Worm (Caenorhabditis elegans) whole organism, late embryonic: ENCODE data around the gene C53B4.2.
A peak's percentile ranks its signal among the peaks of the same experiment; 100 is the strongest.

Experiments used
- C08G9.2 ChIP-seq: sonication (generic microtip); optimal IDR thresholded peaks from 2 replicates; lab custom pipeline; 2016; ENCODE audit warnings: mild to moderate bottlenecking, missing genetic modification characterization, moderate library complexity, missing compliant biosample characterization
- C38D4.7 ChIP-seq: fragments of 200-800 bp; sonication (Bioruptor generic); optimal IDR thresholded peaks from 2 replicates; lab custom pipeline; 2018; ENCODE audit warnings: mild to moderate bottlenecking, missing genetic modification characterization, moderate library complexity, missing compliant biosample characterization
- Y22D7AL.16 ChIP-seq: sonication (generic microtip); optimal IDR thresholded peaks from 2 replicates; lab custom pipeline; 2016; ENCODE audit warnings: missing genetic modification characterization, missing compliant biosample characterization
- ama-1 ChIP-seq: fragments of 150-350 bp; optimal IDR thresholded peaks from 2 replicates; lab custom pipeline; 2014
- ceh-14 ChIP-seq: sonication (generic microtip); optimal IDR thresholded peaks from 2 replicates; lab custom pipeline; 2016; ENCODE audit warnings: missing genotype, missing genetic modification characterization, missing compliant biosample characterization
- ceh-18 ChIP-seq: sonication (generic microtip); optimal IDR thresholded peaks from 2 replicates; lab custom pipeline; 2016; ENCODE audit warnings: missing genetic modification characterization, missing compliant biosample characterization
- ceh-2 ChIP-seq: sonication (generic microtip); optimal IDR thresholded peaks from 2 replicates; lab custom pipeline; 2016; ENCODE audit warnings: missing genotype, missing genetic modification characterization, missing compliant biosample characterization
- ceh-24 ChIP-seq: sonication (generic microtip); optimal IDR thresholded peaks from 2 replicates; lab custom pipeline; 2016; ENCODE audit warnings: mild to moderate bottlenecking, missing genetic modification characterization, missing compliant biosample characterization
- ceh-31 ChIP-seq: sonication (generic microtip); optimal IDR thresholded peaks from 2 replicates; lab custom pipeline; 2016; ENCODE audit warnings: missing genetic modification characterization, missing compliant biosample characterization
- ceh-45 ChIP-seq: fragments of 200-800 bp; sonication (Bioruptor generic); IDR thresholded peaks from 2 replicates; pipeline ENCODE4 v1.3.6; 2022; ENCODE audit warnings: missing genetic modification reagents, missing genetic modification characterization, missing compliant biosample characterization
- elt-2 ChIP-seq: sonication (generic microtip); optimal IDR thresholded peaks from 2 replicates; lab custom pipeline; 2016; ENCODE audit warnings: missing genetic modification reagents, missing genetic modification characterization, missing compliant biosample characterization
- ets-4 ChIP-seq: sonication (generic microtip); optimal IDR thresholded peaks from 2 replicates; lab custom pipeline; 2016; ENCODE audit warnings: missing genetic modification characterization, missing compliant biosample characterization
- fax-1 ChIP-seq: sonication (generic microtip); optimal IDR thresholded peaks from 2 replicates; lab custom pipeline; 2016; ENCODE audit warnings: missing genotype, missing genetic modification characterization, missing compliant biosample characterization
- fkh-6 ChIP-seq: sonication (generic microtip); optimal IDR thresholded peaks from 2 replicates; lab custom pipeline; 2016; ENCODE audit warnings: missing genetic modification characterization, missing compliant biosample characterization
- gmeb-2 ChIP-seq: sonication (generic microtip); optimal IDR thresholded peaks from 2 replicates; lab custom pipeline; 2016; ENCODE audit warnings: missing genetic modification characterization, inconsistent platforms, missing compliant biosample characterization
- hlh-30 ChIP-seq: sonication (generic microtip); optimal IDR thresholded peaks from 2 replicates; lab custom pipeline; 2017; ENCODE audit warnings: antibody characterized with exemption, missing genetic modification characterization, missing compliant biosample characterization; ENCODE audit not compliant: insufficient read depth
- hlh-6 ChIP-seq: sonication (generic microtip); optimal IDR thresholded peaks from 2 replicates; lab custom pipeline; 2016; ENCODE audit warnings: missing genotype, missing genetic modification characterization, missing compliant biosample characterization
- hlh-8 ChIP-seq: sonication (generic microtip); optimal IDR thresholded peaks from 2 replicates; lab custom pipeline; 2016; ENCODE audit warnings: missing genotype, missing genetic modification characterization, missing compliant biosample characterization
- lim-6 ChIP-seq: sonication (generic microtip); optimal IDR thresholded peaks from 2 replicates; lab custom pipeline; 2016; ENCODE audit warnings: missing genetic modification characterization, missing compliant biosample characterization
- lin-11 ChIP-seq: fragments of 200-800 bp; sonication (Bioruptor generic); optimal IDR thresholded peaks from 2 replicates; lab custom pipeline; 2018; ENCODE audit warnings: mild to moderate bottlenecking, missing genetic modification characterization, missing compliant biosample characterization
- mec-3 ChIP-seq: sonication (generic microtip); optimal IDR thresholded peaks from 2 replicates; lab custom pipeline; 2016; ENCODE audit warnings: borderline replicate concordance, missing genetic modification characterization, missing compliant biosample characterization
- nhr-11 ChIP-seq: fragments of 150-350 bp; optimal IDR thresholded peaks from 2 replicates; lab custom pipeline; 2014; ENCODE audit warnings: missing biosample characterization, missing genetic modification characterization
- nhr-232 ChIP-seq: sonication (generic microtip); optimal IDR thresholded peaks from 2 replicates; lab custom pipeline; 2016; ENCODE audit warnings: missing genetic modification characterization, missing compliant biosample characterization
- odd-2 ChIP-seq: sonication (generic microtip); optimal IDR thresholded peaks from 2 replicates; lab custom pipeline; 2017; ENCODE audit warnings: antibody characterized with exemption, mild to moderate bottlenecking, missing genetic modification characterization, missing compliant biosample characterization
- pax-1 ChIP-seq: fragments of 150-350 bp; optimal IDR thresholded peaks from 2 replicates; lab custom pipeline; 2014; ENCODE audit warnings: missing biosample characterization, missing genetic modification characterization
- pha-2 ChIP-seq: sonication (generic microtip); optimal IDR thresholded peaks from 2 replicates; lab custom pipeline; 2017; ENCODE audit warnings: mild to moderate bottlenecking, missing genetic modification characterization, missing compliant biosample characterization
- pha-4 ChIP-seq: fragments of 150-350 bp; optimal IDR thresholded peaks from 2 replicates; lab custom pipeline; 2018; ENCODE audit warnings: missing biosample characterization, missing genetic modification reagents, missing genetic modification characterization
- pqm-1 ChIP-seq: sonication (generic microtip); optimal IDR thresholded peaks from 2 replicates; lab custom pipeline; 2016; ENCODE audit warnings: missing genetic modification characterization, missing compliant biosample characterization
- sox-2 ChIP-seq: fragments of 200-800 bp; sonication (Bioruptor generic); IDR thresholded peaks from 2 replicates; pipeline ENCODE4 v1.3.6; 2022; ENCODE audit warnings: missing genetic modification reagents, missing genetic modification characterization, missing compliant biosample characterization
- tbx-2 ChIP-seq: sonication (generic microtip); optimal IDR thresholded peaks from 2 replicates; lab custom pipeline; 2016; ENCODE audit warnings: missing genetic modification characterization, missing compliant biosample characterization
- ttx-3 ChIP-seq: sonication (generic microtip); optimal IDR thresholded peaks from 2 replicates; lab custom pipeline; 2016; ENCODE audit warnings: missing genetic modification reagents, missing genetic modification characterization, missing compliant biosample characterization
- unc-42 ChIP-seq: sonication (generic microtip); optimal IDR thresholded peaks from 2 replicates; lab custom pipeline; 2016; ENCODE audit warnings: missing genotype, missing genetic modification characterization, missing compliant biosample characterization
- unc-86 ChIP-seq: sonication (generic microtip); optimal IDR thresholded peaks from 2 replicates; lab custom pipeline; 2016; ENCODE audit warnings: missing genetic modification characterization, missing compliant biosample characterization
- zip-5 ChIP-seq: sonication (generic microtip); optimal IDR thresholded peaks from 2 replicates; lab custom pipeline; 2016; ENCODE audit warnings: missing genetic modification characterization, missing compliant biosample characterization
- ztf-16 ChIP-seq: sonication (generic microtip); optimal IDR thresholded peaks from 2 replicates; lab custom pipeline; 2017; ENCODE audit warnings: missing genetic modification characterization, missing compliant biosample characterization

The C53B4.2 gene

DNA sequence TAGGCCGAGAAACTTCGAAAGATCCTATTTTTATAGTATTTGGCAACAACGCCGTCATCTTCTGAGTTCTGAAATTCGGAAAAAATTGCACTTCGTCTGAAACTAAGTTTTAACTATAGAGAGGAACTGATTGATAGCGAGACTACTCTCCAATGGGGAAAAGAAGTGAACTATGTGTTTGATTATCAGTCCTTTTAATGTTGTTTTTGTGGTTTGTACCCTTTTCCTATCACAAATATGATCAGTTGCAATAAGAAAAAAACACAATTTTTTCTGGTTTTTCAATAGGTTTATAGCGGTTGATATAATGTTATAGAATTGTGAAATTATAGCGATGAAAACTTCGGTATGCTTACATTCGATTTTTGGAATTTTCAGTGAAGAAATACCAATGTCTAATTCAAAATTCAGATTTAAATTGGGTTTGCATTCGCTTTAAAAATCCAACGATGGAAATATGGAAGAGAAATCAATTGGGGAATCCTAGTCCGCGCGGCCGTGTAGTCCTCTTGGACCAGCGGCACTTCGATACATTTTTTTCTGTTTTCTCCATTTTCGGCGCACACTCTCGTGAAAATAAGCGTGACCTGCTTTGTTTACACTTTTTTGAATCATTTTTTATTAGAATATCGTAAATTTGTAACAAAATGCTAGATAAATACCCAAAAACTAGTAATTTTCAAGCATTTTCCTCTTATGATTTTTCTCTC is 7.4 kb downstream of the C53B4.2 start, which contains the start of gene C53B4.3 (continued):
- no peak for TF ChIP-seq ceh-45 (GFP tag; lab: Robert Waterston, UW)
- TF ChIP-seq ceh-31 (tag; lab: Kevin White, UChicago) = peak; percentile 93
- no peak for TF ChIP-seq sox-2 (GFP tag; lab: Robert Waterston, UW)
- no peak for TF ChIP-seq pax-1 (tag; lab: Kevin White, UChicago)
- TF ChIP-seq C08G9.2 (tag; lab: Kevin White, UChicago) = peak; percentile 97
- TF ChIP-seq nhr-11 = no peak
- peak; percentile 53 for TF ChIP-seq ceh-14 (tag; lab: Kevin White, UChicago)
- TF ChIP-seq elt-2 (tag; lab: Kevin White, UChicago) = no peak
- peak; percentile 14 for TF ChIP-seq unc-42 (tag; lab: Kevin White, UChicago)
- peak; percentile 18 for TF ChIP-seq unc-86 (tag; lab: Kevin White, UChicago)
- TF ChIP-seq zip-5 (tag; lab: Kevin White, UChicago) = peak; percentile 89
- no peak for TF ChIP-seq mec-3
- TF ChIP-seq pha-4 (tag; lab: Kevin White, UChicago) = no peak
- TF ChIP-seq ets-4 (tag; lab: Kevin White, UChicago) = peak; percentile 89
- no peak for TF ChIP-seq C38D4.7 (GFP tag; lab: Kevin White, UChicago)
- peak; percentile 41 for TF ChIP-seq fax-1 (tag; lab: Kevin White, UChicago)
- TF ChIP-seq tbx-2 (tag; lab: Kevin White, UChicago) = peak; percentile 87
- no peak for TF ChIP-seq ceh-24
- peak; percentile 43 for TF ChIP-seq ztf-16
- TF ChIP-seq ttx-3 = peak; percentile 15

DNA sequence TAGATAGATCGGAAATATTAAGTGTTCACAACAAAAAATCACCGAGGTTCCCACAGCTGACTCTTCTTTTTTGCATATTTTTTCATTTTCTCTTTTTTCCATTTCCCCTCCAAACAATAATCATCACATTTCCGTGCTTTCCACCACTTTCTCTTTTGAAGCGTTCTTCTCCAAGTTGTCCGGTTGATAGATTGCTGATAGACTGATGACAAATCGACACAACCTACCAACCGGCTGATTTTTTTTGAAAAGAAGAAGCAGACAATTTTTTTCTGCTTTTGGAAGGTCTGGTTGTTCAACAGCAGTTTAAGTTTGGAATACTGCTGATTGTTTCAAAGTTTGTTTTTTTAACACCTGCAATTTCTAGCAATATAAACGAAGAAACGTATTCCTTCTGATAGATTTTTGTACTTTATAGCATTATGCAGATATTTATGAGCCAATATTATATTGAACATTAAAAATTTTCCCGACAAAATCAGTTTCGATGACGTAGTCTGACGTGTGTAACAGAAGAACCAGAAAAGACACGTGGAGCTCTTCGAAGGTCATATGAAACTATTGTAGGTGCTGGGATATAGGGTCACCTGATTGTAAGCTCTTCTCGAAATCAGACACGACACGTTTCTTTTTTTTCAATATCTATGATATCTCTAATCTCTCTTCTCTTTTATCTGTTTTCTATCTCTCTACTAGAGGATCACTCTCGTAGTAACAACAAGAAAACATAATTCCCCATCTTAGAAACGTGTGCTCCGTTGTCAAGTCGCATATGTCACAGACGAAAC is 8.8 kb downstream of the C53B4.2 start:
- TF ChIP-seq hlh-30 (tag; lab: Kevin White, UChicago) (peak; percentile 25), unc-42 (tag; lab: Kevin White, UChicago) (no peak)

DNA sequence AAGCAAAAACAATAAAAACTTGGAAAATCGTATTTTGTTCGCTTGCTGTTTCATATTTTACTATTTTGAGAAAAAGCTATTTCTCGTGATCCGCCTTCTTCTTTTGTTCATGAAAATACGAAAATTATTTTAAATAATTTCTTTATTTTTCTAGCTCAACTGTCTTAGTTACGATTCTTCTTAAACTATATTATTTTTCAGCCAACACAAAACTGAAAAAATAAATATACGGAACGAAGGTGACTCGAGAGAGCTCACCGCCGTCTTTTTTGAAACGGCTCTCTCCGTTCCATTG is 9.3 kb downstream of the C53B4.2 start, which contains the start of gene pdzd-8:
Gene pdzd-8, plus strand, starts transcription at position 196 of the 295 bp plus-strand sequence.
- TF ChIP-seq ceh-18 = no peak
- TF ChIP-seq elt-2 (tag; lab: Kevin White, UChicago) = no peak
- TF ChIP-seq lin-11 (tag; lab: Kevin White, UChicago) = no peak
- no peak for TF ChIP-seq nhr-232 (tag; lab: Kevin White, UChicago)
- no peak for TF ChIP-seq C08G9.2 (tag; lab: Kevin White, UChicago)
- no peak for TF ChIP-seq lim-6 (tag; lab: Kevin White, UChicago)
- TF ChIP-seq fkh-6 (tag; lab: Kevin White, UChicago) = no peak
- TF ChIP-seq fax-1 (tag; lab: Kevin White, UChicago) = no peak

DNA sequence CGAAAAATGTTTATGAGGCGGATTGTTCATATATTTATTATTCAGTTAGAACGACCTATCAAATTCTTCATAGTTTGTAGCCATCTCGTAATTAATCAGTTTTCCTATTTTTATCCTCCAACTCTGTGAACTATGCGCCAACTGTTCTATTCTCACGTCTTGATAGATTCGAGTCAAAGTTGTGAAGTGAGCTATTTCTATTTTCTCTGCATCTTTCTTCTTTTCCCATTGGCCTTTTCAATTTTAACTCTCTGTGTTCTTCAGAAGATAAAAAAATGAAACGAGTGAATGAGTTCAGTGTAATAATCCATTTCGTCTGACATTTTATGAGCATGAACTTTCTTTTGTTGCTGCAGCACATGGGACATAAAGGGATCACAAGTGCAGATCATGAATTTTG is 12.1 kb downstream of the C53B4.2 start:
- peak; percentile 20 for TF ChIP-seq ceh-18
- no peak for TF ChIP-seq fkh-6 (tag; lab: Kevin White, UChicago)
- no peak for TF ChIP-seq ceh-24

DNA sequence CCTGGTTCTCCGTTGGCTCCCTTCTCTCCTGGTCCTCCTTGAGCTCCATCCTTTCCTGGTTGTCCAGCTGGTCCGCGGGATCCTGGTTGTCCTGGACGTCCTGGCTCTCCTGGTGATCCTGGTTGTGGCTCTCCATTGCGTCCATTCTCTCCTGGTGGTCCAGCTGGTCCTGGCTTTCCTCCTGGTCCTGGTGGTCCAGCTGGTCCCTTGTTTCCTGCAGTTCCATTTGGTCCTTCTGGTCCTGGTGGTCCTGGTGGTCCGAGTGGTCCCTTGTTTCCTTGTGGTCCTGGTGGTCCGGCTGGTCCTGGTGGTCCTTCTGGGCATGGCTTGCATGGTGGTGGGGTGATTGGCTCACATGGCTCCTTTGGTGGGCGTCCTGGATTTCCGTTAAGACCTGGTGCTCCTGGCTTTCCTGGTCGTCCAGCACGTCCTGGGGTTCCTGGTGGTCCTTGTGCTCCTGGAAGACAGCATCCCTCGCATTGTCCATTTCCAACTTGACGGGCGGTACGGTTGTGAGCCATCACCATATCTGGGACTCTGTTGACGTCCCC is 13.2 kb downstream of the C53B4.2 start:
- no peak for TF ChIP-seq gmeb-2 (tag; lab: Kevin White, UChicago)
- peak; percentile 5 for TF ChIP-seq hlh-6 (tag; lab: Kevin White, UChicago)
- TF ChIP-seq pha-2 (tag; lab: Kevin White, UChicago) = no peak
- no peak for TF ChIP-seq zip-5 (tag; lab: Kevin White, UChicago)

DNA sequence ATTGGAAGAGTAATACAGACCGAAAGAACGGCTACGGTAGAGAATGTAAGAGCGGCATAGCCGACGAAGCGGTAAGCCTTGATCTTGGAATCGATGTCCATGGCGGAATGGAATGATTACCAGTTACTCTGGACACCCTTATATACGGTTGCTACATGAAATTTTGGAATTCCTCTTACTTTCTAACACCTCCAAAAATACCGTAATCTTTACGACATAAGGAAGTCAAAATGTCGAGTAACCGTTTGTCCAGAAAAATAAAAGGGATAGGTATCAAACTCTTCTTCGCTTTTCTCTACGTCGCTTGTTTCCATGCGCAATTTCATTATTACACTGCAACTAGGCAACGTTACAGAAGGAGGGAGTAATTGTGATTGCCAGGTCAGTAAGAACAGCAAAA is 13.7 kb downstream of the C53B4.2 start, which contains the start of gene col-119:
Gene col-119, minus strand, starts transcription at position 101 of the 400 bp plus-strand sequence.
- TF ChIP-seq ceh-2 (tag; lab: Kevin White, UChicago) (no peak), odd-2 (no peak), ttx-3 (no peak), pax-1 (tag; lab: Kevin White, UChicago) (no peak), pha-2 (tag; lab: Kevin White, UChicago) (no peak), ama-1 (lab: Kevin White, UChicago) (no peak), hlh-8 (tag; lab: Kevin White, UChicago) (no peak), pqm-1 (tag; lab: Kevin White, UChicago) (no peak), Y22D7AL.16 (tag; lab: Kevin White, UChicago) (no peak)
